Fruit fly (Drosophila melanogaster) whole organism, wandering third instar larva: ENCODE results near the gene Elovl7.

Experiments
- Abd-B ChIP-seq: fragments of >200 bp; optimal IDR thresholded peaks from 2 replicates; lab custom pipeline; 2017; ENCODE audit warnings: missing biosample characterization, missing genetic modification characterization
- Dfd ChIP-seq: fragments of >200 bp; optimal IDR thresholded peaks from 2 replicates; lab custom pipeline; 2017; ENCODE audit warnings: missing biosample characterization, missing genetic modification characterization
- Dif ChIP-seq: fragments of 200-275, 200-300 bp; sonication (Bioruptor generic); optimal IDR thresholded peaks from 2 replicates; lab custom pipeline; 2018; ENCODE audit warnings: missing biosample characterization, missing genetic modification characterization; ENCODE audit not compliant: partially characterized antibody
- Hnf4 ChIP-seq: fragments of 200-800 bp; sonication (Bioruptor generic); optimal IDR thresholded peaks from 2 replicates; lab custom pipeline; 2016; ENCODE audit warnings: missing biosample characterization, mild to moderate bottlenecking, missing genetic modification characterization
- OdsH ChIP-seq: fragments of 200-800 bp; sonication (Bioruptor generic); optimal IDR thresholded peaks from 2 replicates; lab custom pipeline; 2016; ENCODE audit warnings: missing biosample characterization, mild to moderate bottlenecking, missing genetic modification characterization
- Rel ChIP-seq, 2 experiments: fragments of 200-800 bp; sonication (Bioruptor generic) in 1 of 2; optimal IDR thresholded peaks; 2 replicates in 1 of 2; 3 replicates in 1 of 2; lab custom pipeline; 2016 to 2019; ENCODE audit warnings: mild to moderate bottlenecking in 2 of 2, missing biosample characterization in 2 of 2, missing genetic modification characterization in 2 of 2, moderate library complexity in 1 of 2
- Vsx2 ChIP-seq: fragments of 200-300, 225-300 bp; sonication (Bioruptor generic); optimal IDR thresholded peaks from 2 replicates; lab custom pipeline; 2018; ENCODE audit warnings: missing biosample characterization, missing genetic modification characterization; ENCODE audit not compliant: partially characterized antibody
- br ChIP-seq: fragments of 200-800 bp; sonication (Bioruptor generic); optimal IDR thresholded peaks from 2 replicates; lab custom pipeline; 2016; ENCODE audit warnings: missing biosample characterization, missing genetic modification characterization
- ey ChIP-seq: fragments of 200-800 bp; sonication (Bioruptor generic); optimal IDR thresholded peaks from 2 replicates; lab custom pipeline; 2016; ENCODE audit warnings: missing biosample characterization, missing genetic modification characterization
- fru ChIP-seq: fragments of 200-800 bp; sonication (Bioruptor generic); optimal IDR thresholded peaks from 3 replicates; lab custom pipeline; 2016; ENCODE audit warnings: missing biosample characterization, mild to moderate bottlenecking, missing genetic modification characterization
- jim ChIP-seq: fragments of 175-275, 200-325 bp; sonication (Bioruptor generic); optimal IDR thresholded peaks from 2 replicates; lab custom pipeline; 2016; ENCODE audit warnings: missing biosample characterization, mild to moderate bottlenecking, missing genetic modification characterization
- lola ChIP-seq: fragments of >200 bp; optimal IDR thresholded peaks from 2 replicates; lab custom pipeline; 2017; ENCODE audit warnings: missing biosample characterization, missing genetic modification characterization
- pan ChIP-seq: fragments of >200 bp; optimal IDR thresholded peaks from 2 replicates; lab custom pipeline; 2017

DNA sequence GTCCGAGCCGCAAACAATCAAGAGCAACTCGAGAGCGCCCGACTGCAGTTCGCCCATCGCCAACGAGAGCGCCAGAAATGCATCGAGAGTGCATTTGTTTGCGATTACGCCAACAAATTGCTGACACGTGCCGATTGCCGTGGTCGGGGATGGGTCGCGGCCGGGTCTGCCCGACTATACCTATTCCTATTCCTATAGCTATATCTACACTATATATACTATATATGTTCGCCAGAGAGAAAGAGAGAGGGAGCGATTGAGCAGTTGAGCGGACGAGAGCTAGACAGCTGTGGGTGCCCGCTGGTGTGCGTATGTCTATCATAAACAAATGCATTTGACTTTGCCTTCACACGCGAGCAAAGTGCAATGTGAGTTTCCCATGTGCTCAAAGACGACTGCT lies 48.3 kb downstream of the Elovl7 start:
- no peak for TF ChIP-seq Dif
- no peak for TF ChIP-seq fru
- TF ChIP-seq Abd-B: no peak
- no peak for TF ChIP-seq Vsx2 (GFP tag; lab: Kevin White, UChicago)
- TF ChIP-seq lola (GFP tag; lab: Kevin White, UChicago): no peak
- no peak for TF ChIP-seq pan (lab: Kevin White, UChicago)
- TF ChIP-seq OdsH (GFP tag; lab: Kevin White, UChicago): no peak
- no peak for TF ChIP-seq br (GFP tag; lab: Kevin White, UChicago)
- no peak for TF ChIP-seq Hnf4 (GFP tag; lab: Kevin White, UChicago)
- TF ChIP-seq Dfd: no peak
- no peak for TF ChIP-seq Rel (GFP tag; optimal IDR thresholded peaks at IDR 0.05; lab: Kevin White, UChicago)
- TF ChIP-seq Rel (tag; optimal IDR thresholded peaks at IDR 0.05; lab: Kevin White, UChicago): no peak
- no peak for TF ChIP-seq ey (GFP tag; lab: Kevin White, UChicago)
- TF ChIP-seq jim (GFP tag; lab: Kevin White, UChicago): no peak
